Worm (Caenorhabditis elegans) whole organism, L1 larva: ENCODE data around the gene F22H10.3.

Experiments used
- lin-35 ChIP-seq, 2 experiments: fragments of 150-350 bp; optimal IDR thresholded peaks; 2 replicates each; lab custom pipeline; 2014; ENCODE audit warnings: missing biosample characterization in 2 of 2, missing genetic modification characterization in 2 of 2, missing genetic modification reagents in 2 of 2
- nhr-76 ChIP-seq: sonication (generic microtip); optimal IDR thresholded peaks from 2 replicates; lab custom pipeline; 2017; ENCODE audit warnings: missing biosample characterization, missing genetic modification characterization
- unc-62 ChIP-seq: fragments of 150-350 bp; optimal IDR thresholded peaks from 2 replicates; lab custom pipeline; 2014; ENCODE audit warnings: missing biosample characterization, missing genetic modification reagents, missing genetic modification characterization

DNA sequence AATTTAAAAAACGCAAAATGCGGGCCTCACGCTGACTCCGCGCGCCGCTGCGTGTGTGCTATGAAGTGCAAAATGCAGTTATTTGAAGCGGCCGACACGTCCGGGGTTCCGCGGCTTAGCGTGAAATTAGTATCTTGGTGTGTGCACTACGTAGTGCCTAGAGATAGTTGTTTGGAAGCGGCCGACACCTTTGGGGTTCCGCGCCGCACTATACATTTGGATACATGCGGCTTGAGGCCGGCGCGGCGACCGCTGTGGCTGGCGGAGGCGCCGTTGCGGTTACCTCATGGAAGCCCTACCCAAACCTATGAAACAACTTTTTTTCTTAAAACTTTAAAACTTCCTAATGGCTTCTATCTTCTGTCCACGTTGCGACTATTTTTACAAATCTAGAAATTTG is 48.3 kb downstream of the F22H10.3 start:
- TF ChIP-seq nhr-76 (no peak), lin-35 (GFP tag; optimal IDR thresholded peaks at IDR 0.05; lab: Kevin White, UChicago) (no peak), unc-62 (no peak)
